Fruit fly (Drosophila melanogaster): Measurements from ENCODE around the gene CG3078.

dm6 chrX:2297428-2298200, 38.0 kb upstream of the CG3078 start:
- TF ChIP-seq ttk (optimal IDR thresholded peaks at IDR 0.05) (no peak), Sin3A (optimal IDR thresholded peaks at IDR 0.05) (no peak), Myc (optimal IDR thresholded peaks at IDR 0.05) (no peak), psq (optimal IDR thresholded peaks at IDR 0.05) (no peak), insv (optimal IDR thresholded peaks at IDR 0.05) (no peak), h (optimal IDR thresholded peaks at IDR 0.05) (no peak)
